Worm (Caenorhabditis elegans): ENCODE results near the gene sra-31.

The sra-31 gene

DNA sequence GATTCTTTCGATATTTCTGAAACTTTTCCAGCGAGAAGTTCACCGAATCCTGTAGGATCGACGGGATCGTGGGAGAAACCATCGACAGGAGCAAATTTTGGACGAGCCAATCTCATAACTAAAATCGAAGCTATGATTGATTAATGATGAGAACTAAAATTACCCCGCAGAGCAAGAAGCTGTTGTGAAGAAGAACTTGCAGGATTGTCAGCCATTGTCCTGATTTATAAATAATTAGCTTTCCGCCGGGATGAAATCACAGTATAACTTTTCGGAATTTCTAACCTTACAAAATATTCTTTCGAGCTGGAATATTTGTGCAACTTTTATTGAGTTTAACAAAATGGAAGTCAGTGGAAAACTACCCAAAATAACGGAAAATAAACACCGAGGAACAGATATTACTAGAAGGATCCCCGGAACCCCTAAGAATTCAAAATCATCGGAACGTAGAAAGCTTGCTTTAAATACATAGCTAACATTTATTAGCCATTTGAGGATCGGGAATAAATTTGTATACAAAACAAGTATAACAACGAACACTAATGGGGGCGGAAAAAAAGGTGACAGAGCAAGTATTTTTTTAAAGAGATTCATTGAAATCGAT lies 9.1 kb upstream of the sra-31 start, which contains the start of gene C56C10.7:
Gene C56C10.7, minus strand, starts transcription at position 312 of the 607 bp plus-strand sequence.
- TF ChIP-seq ama-1 (optimal IDR thresholded peaks at IDR 0.05) (no peak), B0310.2 (tag; optimal IDR thresholded peaks at IDR 0.05) (no peak), tbx-11 (GFP tag; IDR thresholded peaks at IDR 0.05) (no peak), hnd-1 (tag; optimal IDR thresholded peaks at IDR 0.05) (no peak), hmbx-1 (tag; optimal IDR thresholded peaks at IDR 0.05) (no peak), tbx-37 (GFP tag; conservative IDR thresholded peaks at IDR 0.05) (no peak), F13C5.2 (tag; optimal IDR thresholded peaks at IDR 0.05) (no peak), hmg-4 (GFP tag; optimal IDR thresholded peaks at IDR 0.05) (no peak), aly-1 (tag; optimal IDR thresholded peaks at IDR 0.05) (no peak), ceh-13 (GFP tag; optimal IDR thresholded peaks at IDR 0.05) (no peak), ets-7 (tag; optimal IDR thresholded peaks at IDR 0.05) (no peak), scrt-1 (GFP tag; IDR thresholded peaks at IDR 0.05) (no peak)

DNA sequence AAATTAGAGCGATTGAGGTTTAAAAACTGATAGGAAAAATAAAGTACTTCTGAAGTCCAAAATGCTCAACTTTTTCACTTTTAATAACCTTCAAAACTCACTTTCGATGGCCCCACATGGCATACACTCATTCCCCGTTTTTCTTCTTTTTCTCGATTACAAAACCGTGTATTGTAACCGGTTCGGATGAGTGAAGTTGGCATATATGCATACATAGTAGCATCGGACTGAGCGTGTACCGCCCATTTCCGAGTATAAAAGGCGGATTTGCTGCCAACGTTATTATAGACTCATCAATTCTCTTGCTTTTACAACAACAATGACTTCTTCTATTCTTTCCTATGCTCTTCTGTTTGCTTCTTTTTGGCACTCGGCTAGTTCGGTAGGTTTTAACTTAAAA lies 4.5 kb upstream of the sra-31 start, which contains the start of gene C56C10.4:
Gene C56C10.4, plus strand, starts transcription at position 301 of the 400 bp plus-strand sequence.
- no peak for TF ChIP-seq ceh-13 (GFP tag; optimal IDR thresholded peaks at IDR 0.05)
- no peak for TF ChIP-seq ets-7 (tag; optimal IDR thresholded peaks at IDR 0.05)
- no peak for TF ChIP-seq scrt-1 (GFP tag; IDR thresholded peaks at IDR 0.05)
- no peak for TF ChIP-seq tbx-11 (GFP tag; IDR thresholded peaks at IDR 0.05)
- no peak for TF ChIP-seq ama-1 (optimal IDR thresholded peaks at IDR 0.05)
- TF ChIP-seq sea-1 (GFP tag; conservative IDR thresholded peaks at IDR 0.05), result no peak
- TF ChIP-seq F13C5.2 (tag; optimal IDR thresholded peaks at IDR 0.05), result no peak
- no peak for TF ChIP-seq tra-4 (tag; optimal IDR thresholded peaks at IDR 0.05)
- no peak for TF ChIP-seq B0310.2 (tag; optimal IDR thresholded peaks at IDR 0.05)
- no peak for TF ChIP-seq hmg-4 (GFP tag; optimal IDR thresholded peaks at IDR 0.05)
- no peak for TF ChIP-seq flt-1 (GFP tag; IDR thresholded peaks at IDR 0.05)
- no peak for TF ChIP-seq hnd-1 (tag; optimal IDR thresholded peaks at IDR 0.05)
- TF ChIP-seq ceh-36 (tag; optimal IDR thresholded peaks at IDR 0.05), result no peak
- no peak for TF ChIP-seq hmbx-1 (tag; optimal IDR thresholded peaks at IDR 0.05)
- no peak for TF ChIP-seq aly-1 (tag; optimal IDR thresholded peaks at IDR 0.05)
- no peak for TF ChIP-seq tbx-37 (GFP tag; conservative IDR thresholded peaks at IDR 0.05)

DNA sequence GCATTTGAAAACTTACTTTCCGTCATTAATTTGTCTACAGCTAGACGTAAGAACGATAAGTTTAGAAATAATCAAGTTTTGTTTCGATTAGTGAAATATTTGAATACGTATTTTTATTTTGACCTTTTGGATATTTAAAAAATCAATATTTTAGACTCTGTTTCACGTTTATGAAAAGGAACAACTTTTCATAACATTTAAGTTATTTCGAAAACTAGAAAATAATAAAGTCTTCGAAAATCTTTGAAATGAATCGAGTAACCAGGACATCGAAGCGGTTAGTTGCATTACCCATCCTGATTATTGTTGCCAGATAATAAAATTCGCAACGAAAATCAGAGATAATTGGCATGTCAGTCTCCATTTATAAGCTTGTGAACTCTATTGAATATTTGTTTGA lies 3.0 kb upstream of the sra-31 start, which contains the start of gene C56C10.6:
Gene C56C10.6, minus strand, starts transcription at position 101 of the 400 bp plus-strand sequence.
- no peak for TF ChIP-seq tbx-37 (GFP tag; conservative IDR thresholded peaks at IDR 0.05)
- no peak for TF ChIP-seq scrt-1 (GFP tag; IDR thresholded peaks at IDR 0.05)
- no peak for TF ChIP-seq tbx-11 (GFP tag; IDR thresholded peaks at IDR 0.05)

DNA sequence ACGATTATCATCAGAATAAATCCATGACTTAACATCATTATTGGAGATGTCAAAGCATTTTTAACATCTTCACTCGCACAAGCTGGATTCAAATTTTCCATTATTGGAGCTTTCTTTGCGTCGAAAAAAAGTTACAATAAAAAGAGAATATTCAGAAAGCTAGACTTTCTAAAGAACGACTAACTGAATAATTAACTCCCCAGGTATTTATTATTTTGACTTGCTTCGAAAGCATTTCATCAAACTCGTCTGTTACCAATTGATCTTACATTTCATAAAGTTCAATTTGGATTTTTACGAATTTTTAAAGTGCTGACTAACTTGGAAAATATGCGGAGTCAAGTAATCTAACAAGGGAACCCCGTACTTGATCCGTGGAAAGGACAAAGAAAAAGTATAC lies 2.6 kb downstream of the sra-31 start, which contains the start of gene sra-29:
Gene sra-29, minus strand, starts transcription at position 101 of the 400 bp plus-strand sequence.
- TF ChIP-seq ceh-13 (GFP tag; optimal IDR thresholded peaks at IDR 0.05) (no peak), flt-1 (GFP tag; IDR thresholded peaks at IDR 0.05) (no peak), ama-1 (optimal IDR thresholded peaks at IDR 0.05) (no peak), tbx-11 (GFP tag; IDR thresholded peaks at IDR 0.05) (no peak), hmbx-1 (tag; optimal IDR thresholded peaks at IDR 0.05) (no peak)

DNA sequence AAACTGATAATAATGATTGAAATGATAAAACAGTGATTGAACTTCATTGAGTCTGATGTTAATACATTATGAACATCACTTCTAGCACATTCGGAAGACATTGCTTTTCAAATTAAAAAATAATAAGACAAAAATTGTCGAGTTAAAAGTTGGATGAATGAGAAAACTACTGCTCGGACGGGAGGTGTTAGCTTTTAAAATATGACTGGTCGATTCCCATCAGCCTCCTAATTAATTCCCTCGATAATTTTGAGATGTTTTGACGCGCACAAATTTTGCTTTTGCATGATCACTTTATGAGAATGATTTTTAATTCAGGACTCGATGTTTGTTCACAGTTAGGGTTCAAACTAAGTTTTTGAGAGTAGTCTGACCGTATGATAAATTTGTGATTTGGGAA lies 4.6 kb downstream of the sra-31 start, which contains the start of gene sra-28:
Gene sra-28, minus strand, starts transcription at position 101 of the 400 bp plus-strand sequence.
- TF ChIP-seq hmbx-1 (tag; optimal IDR thresholded peaks at IDR 0.05) (no peak), ceh-13 (GFP tag; optimal IDR thresholded peaks at IDR 0.05) (no peak), tbx-11 (GFP tag; IDR thresholded peaks at IDR 0.05) (no peak), hmg-4 (GFP tag; optimal IDR thresholded peaks at IDR 0.05) (no peak), F13C5.2 (tag; optimal IDR thresholded peaks at IDR 0.05) (no peak), sea-1 (GFP tag; conservative IDR thresholded peaks at IDR 0.05) (no peak), ceh-36 (tag; optimal IDR thresholded peaks at IDR 0.05) (no peak)

DNA sequence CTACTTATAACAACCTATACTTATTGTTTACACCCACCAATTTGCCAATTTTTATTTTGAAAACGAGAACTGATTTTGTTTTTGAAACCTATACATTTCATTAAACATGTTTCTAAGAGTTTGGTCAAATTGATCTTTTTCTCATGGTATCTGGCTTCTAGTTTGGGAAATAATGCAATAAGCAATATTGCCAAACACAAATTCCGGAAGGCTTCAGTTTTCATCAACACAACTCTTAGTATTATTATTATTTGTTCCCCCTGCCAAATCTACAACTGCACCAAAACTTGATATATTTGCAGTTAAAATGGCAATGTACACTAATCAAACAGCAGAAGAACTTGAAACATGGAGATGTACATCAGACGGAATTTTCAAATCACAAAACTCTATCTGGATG lies 9.6 kb downstream of the sra-31 start, which contains the start of gene sra-27:
Gene sra-27, plus strand, starts transcription at position 301 of the 400 bp plus-strand sequence.
- no peak for TF ChIP-seq scrt-1 (GFP tag; IDR thresholded peaks at IDR 0.05)
- TF ChIP-seq pes-1 (GFP tag; IDR thresholded peaks at IDR 0.05), result no peak
- TF ChIP-seq tbx-11 (GFP tag; IDR thresholded peaks at IDR 0.05), result no peak
- no peak for TF ChIP-seq B0310.2 (tag; optimal IDR thresholded peaks at IDR 0.05)
- no peak for TF ChIP-seq hnd-1 (tag; optimal IDR thresholded peaks at IDR 0.05)
- no peak for TF ChIP-seq sea-1 (GFP tag; conservative IDR thresholded peaks at IDR 0.05)
- TF ChIP-seq F13C5.2 (tag; optimal IDR thresholded peaks at IDR 0.05), result no peak
- TF ChIP-seq aly-1 (tag; optimal IDR thresholded peaks at IDR 0.05), result no peak
- TF ChIP-seq tra-4 (tag; optimal IDR thresholded peaks at IDR 0.05), result no peak
- TF ChIP-seq hmbx-1 (tag; optimal IDR thresholded peaks at IDR 0.05), result no peak
- TF ChIP-seq ets-7 (tag; optimal IDR thresholded peaks at IDR 0.05), result no peak

DNA sequence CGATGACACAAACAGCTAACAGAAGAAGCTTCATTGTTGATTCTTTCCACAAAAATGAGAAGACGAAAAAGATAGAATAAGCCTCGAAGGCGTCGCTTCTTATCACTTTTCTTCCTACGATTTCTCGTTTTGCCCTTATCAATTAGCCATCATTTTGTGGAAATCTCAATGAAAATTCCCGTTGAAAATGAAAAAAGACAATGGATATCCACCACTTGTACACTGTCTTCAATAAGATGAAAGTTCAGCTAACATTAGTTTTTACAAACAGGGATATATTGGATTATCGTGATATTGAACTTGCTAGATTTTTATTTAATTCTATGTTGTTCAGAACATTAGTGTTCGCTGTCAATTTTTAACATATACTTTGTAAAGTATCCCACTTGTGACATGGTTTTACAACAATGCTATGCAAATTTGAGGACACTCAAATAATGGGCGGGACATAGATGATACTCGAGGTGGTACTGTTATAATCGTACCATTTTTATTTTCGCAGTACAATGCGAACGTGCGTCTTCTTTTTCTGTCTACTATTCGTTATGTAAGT lies 11.6 kb downstream of the sra-31 start, which contains the start of the genes F18C5.5 and F18C5.9:
Gene F18C5.5, minus strand, starts transcription at position 101 of the 553 bp plus-strand sequence.
Gene F18C5.9, plus strand, starts transcription at position 503 of the 553 bp plus-strand sequence.
- TF ChIP-seq ceh-13 (GFP tag; optimal IDR thresholded peaks at IDR 0.05) (no peak), F13C5.2 (tag; optimal IDR thresholded peaks at IDR 0.05) (no peak), ama-1 (optimal IDR thresholded peaks at IDR 0.05) (no peak), ets-7 (tag; optimal IDR thresholded peaks at IDR 0.05) (no peak), pes-1 (GFP tag; IDR thresholded peaks at IDR 0.05) (no peak), aly-1 (tag; optimal IDR thresholded peaks at IDR 0.05) (no peak), hmbx-1 (tag; optimal IDR thresholded peaks at IDR 0.05) (no peak), tbx-37 (GFP tag; conservative IDR thresholded peaks at IDR 0.05) (no peak), hmg-4 (GFP tag; optimal IDR thresholded peaks at IDR 0.05) (no peak), B0310.2 (tag; optimal IDR thresholded peaks at IDR 0.05) (no peak), flt-1 (GFP tag; IDR thresholded peaks at IDR 0.05) (no peak), ceh-36 (tag; optimal IDR thresholded peaks at IDR 0.05) (no peak), hnd-1 (tag; optimal IDR thresholded peaks at IDR 0.05) (no peak), tra-4 (tag; optimal IDR thresholded peaks at IDR 0.05) (no peak)

Data from whole organism, early embryonic.